Fruit fly (Drosophila melanogaster) whole organism, embryonic: ENCODE data around the gene Jon25Bi.

Experiments
- Asciz ChIP-seq: fragments of 200-800 bp; sonication (Bioruptor generic); optimal IDR thresholded peaks from 2 replicates; lab custom pipeline; 2017; ENCODE audit warnings: missing biosample characterization, mild to moderate bottlenecking, missing genetic modification characterization, missing genetic modification reagents
- Atf6 ChIP-seq: fragments of 200-800 bp; sonication (Bioruptor generic); IDR thresholded peaks from 2 replicates; pipeline ENCODE4 v1.3.6; 2022; ENCODE audit warnings: missing biosample characterization, missing genetic modification characterization
- Bdp1 ChIP-seq: fragments of 200-800 bp; sonication (Bioruptor generic); optimal IDR thresholded peaks from 3 replicates; lab custom pipeline; 2016; ENCODE audit warnings: missing biosample characterization, missing genetic modification characterization
- CG10209 ChIP-seq: fragments of 200-800 bp; sonication (Bioruptor generic); optimal IDR thresholded peaks from 3 replicates; lab custom pipeline; 2017; ENCODE audit warnings: missing biosample characterization, mild to moderate bottlenecking, missing genetic modification characterization, missing genetic modification reagents
- CG11560 ChIP-seq: fragments of 200-800 bp; sonication (Bioruptor generic); IDR thresholded peaks from 3 replicates; pipeline ENCODE4 v1.3.6; 2022; ENCODE audit warnings: missing biosample characterization, missing genetic modification characterization
- CG12155 ChIP-seq: fragments of 200-800 bp; sonication (Bioruptor generic); optimal IDR thresholded peaks from 3 replicates; lab custom pipeline; 2016; ENCODE audit warnings: missing biosample characterization, missing genetic modification characterization
- CG12769 ChIP-seq: fragments of 200-800 bp; sonication (Bioruptor generic); optimal IDR thresholded peaks from 2 replicates; lab custom pipeline; 2019; ENCODE audit warnings: missing biosample characterization, mild to moderate bottlenecking, missing genetic modification characterization, moderate library complexity
- CG14965 ChIP-seq: fragments of 200-800 bp; sonication (Bioruptor generic); optimal IDR thresholded peaks from 2 replicates; lab custom pipeline; 2016; ENCODE audit warnings: missing biosample characterization, missing genetic modification characterization, borderline replicate concordance
- CG15269 ChIP-seq: fragments of 200-800 bp; sonication (Bioruptor generic); optimal IDR thresholded peaks from 2 replicates; lab custom pipeline; 2018; ENCODE audit warnings: missing biosample characterization, mild to moderate bottlenecking, missing genetic modification characterization, moderate library complexity
- CG1529 ChIP-seq: fragments of 200-800 bp; sonication (Bioruptor generic); optimal IDR thresholded peaks from 3 replicates; lab custom pipeline; 2018; ENCODE audit warnings: missing biosample characterization, missing genetic modification characterization
- CG17612 ChIP-seq: fragments of 200-800 bp; sonication (Bioruptor generic); IDR thresholded peaks from 2 replicates; pipeline ENCODE4 v1.3.6; 2022; ENCODE audit warnings: missing biosample characterization, missing genetic modification characterization
- CG30403 ChIP-seq: fragments of 200-800 bp; sonication (Bioruptor generic); optimal IDR thresholded peaks from 3 replicates; lab custom pipeline; 2016; ENCODE audit warnings: missing biosample characterization, missing genetic modification characterization
- CG3065 ChIP-seq: fragments of 200-800 bp; sonication (Bioruptor generic); optimal IDR thresholded peaks from 2 replicates; lab custom pipeline; 2016; ENCODE audit warnings: missing biosample characterization, missing genetic modification characterization
- CG3281 ChIP-seq: fragments of 200-800 bp; sonication (Bioruptor generic); optimal IDR thresholded peaks from 3 replicates; lab custom pipeline; 2017; ENCODE audit warnings: missing biosample characterization, mild to moderate bottlenecking, missing genetic modification characterization
- CG4854 ChIP-seq: fragments of 200-800 bp; sonication (Bioruptor generic); optimal IDR thresholded peaks from 2 replicates; lab custom pipeline; 2016; ENCODE audit warnings: missing biosample characterization, missing genetic modification characterization, inconsistent platforms
- CG6272 ChIP-seq: fragments of 200-800 bp; sonication (Bioruptor generic); IDR thresholded peaks from 2 replicates; pipeline ENCODE4 v1.3.6; 2022; ENCODE audit warnings: missing biosample characterization, missing genetic modification characterization
- CG6654 ChIP-seq: fragments of 200-800 bp; sonication (Bioruptor generic); optimal IDR thresholded peaks from 2 replicates; lab custom pipeline; 2017; ENCODE audit warnings: missing biosample characterization, mild to moderate bottlenecking, missing genetic modification characterization
- CG7786 ChIP-seq: fragments of 200-800 bp; sonication (Bioruptor generic); optimal IDR thresholded peaks from 2 replicates; lab custom pipeline; 2016; ENCODE audit warnings: missing biosample characterization, missing genetic modification characterization
- CG8944 ChIP-seq: fragments of 200-800 bp; sonication (Bioruptor generic); optimal IDR thresholded peaks from 3 replicates; lab custom pipeline; 2016; ENCODE audit warnings: missing biosample characterization, missing genetic modification characterization
- CG9932 ChIP-seq: fragments of 200-800 bp; sonication (Bioruptor generic); IDR thresholded peaks from 2 replicates; pipeline ENCODE4 v1.3.6; 2022; ENCODE audit warnings: missing biosample characterization, missing genetic modification characterization
- CHES-1-like ChIP-seq: fragments of 200-800 bp; sonication (Bioruptor generic); optimal IDR thresholded peaks from 2 replicates; lab custom pipeline; 2016; ENCODE audit warnings: missing biosample characterization, missing genetic modification characterization
- CkIIα-i1 ChIP-seq: fragments of 200-800 bp; sonication (Bioruptor generic); IDR thresholded peaks from 2 replicates; pipeline ENCODE4 v1.3.6; 2022; ENCODE audit warnings: missing biosample characterization, missing genetic modification characterization
- Dbx ChIP-seq: fragments of 200-800 bp; sonication (Bioruptor generic); IDR thresholded peaks from 3 replicates; pipeline ENCODE4 v1.3.6; 2022; ENCODE audit warnings: missing biosample characterization, missing genetic modification characterization
- Doc3 ChIP-seq: fragments of 200-800 bp; sonication (Bioruptor generic); IDR thresholded peaks from 3 replicates; pipeline ENCODE4 v1.3.6; 2022; ENCODE audit warnings: missing biosample characterization, missing genetic modification characterization; ENCODE audit not compliant: partially characterized antibody
- Elba2 ChIP-seq: fragments of 200-800 bp; sonication (Bioruptor generic); optimal IDR thresholded peaks from 3 replicates; lab custom pipeline; 2016; ENCODE audit warnings: missing biosample characterization, missing genetic modification characterization
- Ets65A ChIP-seq: fragments of 200-800 bp; sonication (Bioruptor generic); peaks from one replicate; lab custom pipeline; 2016; ENCODE audit warnings: missing biosample characterization, missing genetic modification characterization
- Hmr ChIP-seq: fragments of 200-800 bp; sonication (Bioruptor generic); optimal IDR thresholded peaks from 3 replicates; lab custom pipeline; 2017; ENCODE audit warnings: mild to moderate bottlenecking, missing biosample characterization, missing genetic modification reagents, missing genetic modification characterization
- Mad ChIP-seq: fragments of 200-800 bp; sonication (Bioruptor generic); optimal IDR thresholded peaks from 2 replicates; lab custom pipeline; 2016; ENCODE audit warnings: missing biosample characterization, missing genetic modification characterization
- Poxn ChIP-seq: fragments of 200-800 bp; sonication (Bioruptor generic); IDR thresholded peaks from 2 replicates; pipeline ENCODE4 v1.3.6; 2022; ENCODE audit warnings: missing biosample characterization, missing genetic modification characterization
- Sox100B ChIP-seq: fragments of 200-800 bp; sonication (Bioruptor generic); optimal IDR thresholded peaks from 3 replicates; lab custom pipeline; 2018; ENCODE audit warnings: missing biosample characterization, mild to moderate bottlenecking, missing genetic modification characterization
- Spps ChIP-seq: fragments of 200-800 bp; sonication (Bioruptor generic); optimal IDR thresholded peaks from 2 replicates; lab custom pipeline; 2018; ENCODE audit warnings: missing biosample characterization, mild to moderate bottlenecking, missing genetic modification characterization
- Vsx1 ChIP-seq: fragments of 200-800 bp; sonication (Bioruptor generic); optimal IDR thresholded peaks from 2 replicates; lab custom pipeline; 2017; ENCODE audit warnings: missing biosample characterization, mild to moderate bottlenecking, missing genetic modification characterization, missing genetic modification reagents
- ato ChIP-seq: fragments of 200-800 bp; sonication (Bioruptor generic); IDR thresholded peaks from 2 replicates; pipeline ENCODE4 v1.3.6; 2022; ENCODE audit warnings: missing biosample characterization, missing genetic modification characterization; ENCODE audit not compliant: partially characterized antibody
- bigmax ChIP-seq: fragments of 200-800 bp; sonication (Bioruptor generic); optimal IDR thresholded peaks from 2 replicates; lab custom pipeline; 2018; ENCODE audit warnings: missing biosample characterization, mild to moderate bottlenecking, missing genetic modification characterization
- crc ChIP-seq: fragments of 200-800 bp; sonication (Bioruptor generic); optimal IDR thresholded peaks from 2 replicates; lab custom pipeline; 2016; ENCODE audit warnings: missing biosample characterization, missing genetic modification characterization
- crp ChIP-seq, 2 experiments: fragments of 200-800 bp; sonication (Bioruptor generic); optimal IDR thresholded peaks; 2 replicates in 1 of 2; 3 replicates in 1 of 2; lab custom pipeline; 2017; ENCODE audit warnings: missing biosample characterization in 2 of 2, missing genetic modification characterization in 2 of 2, mild to moderate bottlenecking in 1 of 2, moderate library complexity in 1 of 2
- dati ChIP-seq: fragments of 200-800 bp; sonication (Bioruptor generic); IDR thresholded peaks from 2 replicates; pipeline ENCODE4 v1.3.6; 2022; ENCODE audit warnings: missing biosample characterization, missing genetic modification characterization
- dm ChIP-seq: fragments of 200-800 bp; sonication (Bioruptor generic); optimal IDR thresholded peaks from 3 replicates; lab custom pipeline; 2016; ENCODE audit warnings: missing biosample characterization, missing genetic modification characterization
- dpn ChIP-seq, 2 experiments: fragments of 200-800 bp; sonication (Bioruptor generic); optimal IDR thresholded peaks; 3 replicates each; lab custom pipeline; 2016; ENCODE audit warnings: missing biosample characterization in 2 of 2, missing genetic modification characterization in 2 of 2
- exex ChIP-seq: fragments of 200-800 bp; sonication (Bioruptor generic); optimal IDR thresholded peaks from 4 replicates; lab custom pipeline; 2018; ENCODE audit warnings: missing biosample characterization, mild to moderate bottlenecking, missing genetic modification characterization, moderate library complexity
- gro ChIP-seq: fragments of 200-800 bp; sonication (Bioruptor generic); optimal IDR thresholded peaks from 2 replicates; lab custom pipeline; 2016; ENCODE audit warnings: missing biosample characterization, missing genetic modification characterization
- lbe ChIP-seq: fragments of 200-800 bp; sonication (Bioruptor generic); optimal IDR thresholded peaks from 2 replicates; lab custom pipeline; 2016; ENCODE audit warnings: missing biosample characterization, mild to moderate bottlenecking, missing genetic modification characterization
- mirr ChIP-seq: fragments of 200-800 bp; sonication (Bioruptor generic); optimal IDR thresholded peaks from 3 replicates; lab custom pipeline; 2018; ENCODE audit warnings: missing biosample characterization, mild to moderate bottlenecking, missing genetic modification characterization
- pum ChIP-seq: fragments of 200-800 bp; sonication (Bioruptor generic); optimal IDR thresholded peaks from 2 replicates; lab custom pipeline; 2016; ENCODE audit warnings: missing biosample characterization, missing genetic modification characterization
- sens-2 ChIP-seq: fragments of 200-800 bp; sonication (Bioruptor generic); IDR thresholded peaks from 2 replicates; pipeline ENCODE4 v1.3.6; 2022; ENCODE audit warnings: missing biosample characterization, missing genetic modification characterization
- sim ChIP-seq: fragments of 200-800 bp; sonication (Bioruptor generic); IDR thresholded peaks from 2 replicates; pipeline ENCODE4 v1.3.6; 2022; ENCODE audit warnings: missing biosample characterization, missing genetic modification characterization
- sqz ChIP-seq: fragments of 200-800 bp; sonication (Bioruptor generic); optimal IDR thresholded peaks from 3 replicates; lab custom pipeline; 2018; ENCODE audit warnings: missing biosample characterization, mild to moderate bottlenecking, missing genetic modification characterization
- stwl ChIP-seq: fragments of 200-800 bp; sonication (Bioruptor generic); optimal IDR thresholded peaks from 3 replicates; lab custom pipeline; 2018; ENCODE audit warnings: missing biosample characterization, mild to moderate bottlenecking, missing genetic modification characterization, moderate library complexity

Gene Jon25Bi

DNA sequence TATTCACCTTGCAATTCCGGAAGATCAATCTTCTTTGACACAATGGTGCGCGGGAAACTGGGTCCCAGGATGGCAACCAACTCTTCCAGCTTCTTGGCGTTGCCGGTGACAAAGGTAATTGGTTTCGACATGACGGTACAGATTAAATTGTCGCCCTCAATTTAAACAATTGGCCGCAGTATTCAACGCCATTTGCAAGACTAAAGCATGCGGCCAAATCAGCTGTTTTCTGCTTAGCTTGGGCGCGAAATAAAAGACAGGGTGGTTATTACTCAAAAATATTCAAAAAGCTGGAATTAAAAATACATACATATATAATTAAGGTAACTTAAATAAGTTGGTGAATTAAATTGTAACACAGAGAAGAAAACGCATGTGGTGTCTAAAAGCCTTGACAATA lies 24.2 kb upstream of the Jon25Bi start, which contains the start of gene CG8891 (continued):
- peak in 1 of 2 experiments; percentile 83 for TF ChIP-seq crp (GFP tag; optimal IDR thresholded peaks at IDR 0.05; lab: Kevin White, UChicago)
- TF ChIP-seq CG15269 = no peak
- TF ChIP-seq CG8944 (GFP tag; lab: Kevin White, UChicago) = no peak
- TF ChIP-seq CG3281 (GFP tag; lab: Kevin White, UChicago) = peak; percentile 83

dm6 chr2L:4976988-4977551 lies 22.1 kb upstream of the Jon25Bi start, which contains the start of the genes Gmd and CG3792:
Gmd (minus strand) TSS chr2L:4977023.
CG3792 (plus strand) TSS chr2L:4977312.
- peak; percentile 92 for TF ChIP-seq CG11560 (tag; lab: Robert Waterston, UW)
- peak; percentile 94 for TF ChIP-seq CG10209
- TF ChIP-seq CG6272 (GFP tag; lab: Robert Waterston, UW) = peak; percentile 96
- peak; percentile 94 for TF ChIP-seq CG12155 (GFP tag; lab: Kevin White, UChicago)
- TF ChIP-seq CG30403 (GFP tag; lab: Kevin White, UChicago) = peak; percentile 97
- TF ChIP-seq Spps (tag; lab: Kevin White, UChicago) = peak; percentile 93
- peak; percentile 98 for TF ChIP-seq CG9932 (GFP tag; lab: Robert Waterston, UW)
- TF ChIP-seq stwl = peak; percentile 96
- peak; percentile 97 for TF ChIP-seq Atf6 (GFP tag; lab: Robert Waterston, UW)
- TF ChIP-seq Poxn (GFP tag; lab: Robert Waterston, UW) = peak; percentile 86
- TF ChIP-seq CG6654 (GFP tag; lab: Kevin White, UChicago) = peak; percentile 81
- TF ChIP-seq crc (GFP tag; lab: Kevin White, UChicago) = peak; percentile 90
- TF ChIP-seq Doc3 (GFP tag; lab: Robert Waterston, UW) = peak; percentile 88
- peak; percentile 39 for TF ChIP-seq CG14965 (GFP tag; lab: Kevin White, UChicago)
- peak; percentile 79 for TF ChIP-seq CG3065 (GFP tag; lab: Kevin White, UChicago)
- TF ChIP-seq Vsx1 (GFP tag; lab: Kevin White, UChicago) = no peak
- TF ChIP-seq Ets65A (GFP tag; lab: Kevin White, UChicago) = peak; percentile 99
- peak; percentile 83 for TF ChIP-seq dm (GFP tag; lab: Kevin White, UChicago)
- peak; percentile 84; the same call in 1 of the 2 replicates for TF ChIP-seq sens-2
- peak; percentile 54; the same call in 1 of the 2 replicates for TF ChIP-seq ato (GFP tag; lab: Robert Waterston, UW)
- TF ChIP-seq Elba2 (GFP tag; lab: Kevin White, UChicago) = peak; percentile 90
- TF ChIP-seq Mad (GFP tag; lab: Kevin White, UChicago) = peak; percentile 90
- peak; percentile 84 for TF ChIP-seq dati
- TF ChIP-seq CG17612 (GFP tag; lab: Robert Waterston, UW) = peak; percentile 91
- TF ChIP-seq sim (GFP tag; lab: Robert Waterston, UW) = peak; percentile 94
- peak; percentile 95 to 96 for TF ChIP-seq dpn (GFP tag; optimal IDR thresholded peaks at IDR 0.05; lab: Kevin White, UChicago)
- TF ChIP-seq gro = peak; percentile 87
- TF ChIP-seq lbe (GFP tag; lab: Kevin White, UChicago) = peak; percentile 91
- peak; percentile 93 for TF ChIP-seq CG7786 (GFP tag; lab: Kevin White, UChicago)
- no peak for TF ChIP-seq CG12769 (tag; lab: Kevin White, UChicago)
- TF ChIP-seq Hmr = peak; percentile 94
- TF ChIP-seq bigmax = no peak
- peak; percentile 97 for TF ChIP-seq Dbx (GFP tag; lab: Robert Waterston, UW)
- TF ChIP-seq sqz (GFP tag; lab: Kevin White, UChicago) = peak; percentile 91
- peak; percentile 72 for TF ChIP-seq exex (tag; lab: Kevin White, UChicago)
- 0 out of 2 replicates have a peak, but pooled peaks have one; percentile 41 for TF ChIP-seq CkIIα-i1 (GFP tag; lab: Robert Waterston, UW)
- TF ChIP-seq Asciz (GFP tag; lab: Kevin White, UChicago) = no peak
- TF ChIP-seq CG4854 (GFP tag; lab: Kevin White, UChicago) = peak; percentile 95
- TF ChIP-seq Sox100B = no peak
- TF ChIP-seq CG1529 (GFP tag; lab: Kevin White, UChicago) = peak; percentile 86
- TF ChIP-seq CHES-1-like (GFP tag; lab: Kevin White, UChicago) = peak; percentile 92
- peak; percentile 94 for TF ChIP-seq pum (GFP tag; lab: Kevin White, UChicago)
- peak; percentile 88 for TF ChIP-seq Bdp1
- peak; percentile 83 for TF ChIP-seq mirr (GFP tag; lab: Kevin White, UChicago)
